Worm (Caenorhabditis elegans) whole organism, L2 larva: ENCODE data around the gene nova-1.

Experiments used
- R02D3.7 ChIP-seq: fragments of 150-350 bp; optimal IDR thresholded peaks from 2 replicates; lab custom pipeline; 2014; ENCODE audit warnings: missing biosample characterization, missing genetic modification characterization
- elt-1 ChIP-seq: fragments of 150-350 bp; optimal IDR thresholded peaks from 2 replicates; lab custom pipeline; 2014; ENCODE audit warnings: missing biosample characterization, missing genetic modification characterization
- fos-1 ChIP-seq: fragments of 150-350 bp; optimal IDR thresholded peaks from 2 replicates; lab custom pipeline; 2014; ENCODE audit warnings: missing biosample characterization, missing genetic modification characterization
- mbf-1 ChIP-seq: sonication (generic microtip); optimal IDR thresholded peaks from 2 replicates; lab custom pipeline; 2017; ENCODE audit warnings: missing biosample characterization, missing genetic modification characterization
- mdl-1 ChIP-seq, 2 experiments: fragments of 150-350 bp in 1 of 2; sonication (generic microtip) in 1 of 2; optimal IDR thresholded peaks; 2 replicates each; lab custom pipeline; 2017; ENCODE audit warnings: missing biosample characterization in 2 of 2, missing genetic modification characterization in 2 of 2
- nhr-23 ChIP-seq: fragments of 150-350 bp; optimal IDR thresholded peaks from 2 replicates; lab custom pipeline; 2014; ENCODE audit warnings: missing biosample characterization, missing genetic modification reagents, missing genetic modification characterization
- unc-39 ChIP-seq: fragments of 150-350 bp; optimal IDR thresholded peaks from 2 replicates; lab custom pipeline; 2014; ENCODE audit warnings: missing biosample characterization, missing genetic modification characterization

ce11 chrV:18043271-18043670, 38.5 kb downstream of the nova-1 start, which contains the start of gene ebp-1:
- TF ChIP-seq R02D3.7 (no peak), nhr-23 (no peak), mbf-1 (tag; lab: Kevin White, UChicago) (no peak), unc-39 (tag; lab: Kevin White, UChicago) (no peak), mdl-1 (tag; optimal IDR thresholded peaks at IDR 0.05; lab: Kevin White, UChicago) (no peak), elt-1 (tag; lab: Kevin White, UChicago) (no peak), fos-1 (tag; lab: Kevin White, UChicago) (no peak)
